Fruit fly (Drosophila melanogaster) whole organism, embryonic: Measurements from ENCODE around the gene Ndae1.

Experiments
- Aef1 ChIP-seq: fragments of 200-800 bp; sonication (Bioruptor generic); IDR thresholded peaks from 3 replicates; pipeline ENCODE4 v1.3.6; 2022; ENCODE audit warnings: missing biosample characterization, missing genetic modification characterization
- Atf3 ChIP-seq: fragments of 200-800 bp; sonication (Bioruptor generic); optimal IDR thresholded peaks from 3 replicates; lab custom pipeline; 2016; ENCODE audit warnings: missing biosample characterization, missing genetic modification characterization
- CG11456 ChIP-seq: fragments of 200-800 bp; sonication (Bioruptor generic); IDR thresholded peaks from 3 replicates; pipeline ENCODE4 v1.3.6; 2022; ENCODE audit warnings: missing biosample characterization, missing genetic modification characterization
- CG11696 ChIP-seq: fragments of 200-800 bp; sonication (Bioruptor generic); IDR thresholded peaks from 2 replicates; pipeline ENCODE4 v1.3.6; 2022; ENCODE audit warnings: missing biosample characterization, missing genetic modification characterization
- CG16813 ChIP-seq: fragments of 200-800 bp; sonication (Bioruptor generic); IDR thresholded peaks from 3 replicates; pipeline ENCODE4 v1.3.6; 2022; ENCODE audit warnings: missing biosample characterization, missing genetic modification characterization; ENCODE audit not compliant: partially characterized antibody
- CG17361 ChIP-seq: fragments of 200-800 bp; sonication (Bioruptor generic); IDR thresholded peaks from 3 replicates; pipeline ENCODE4 v1.3.6; 2022; ENCODE audit warnings: missing biosample characterization, missing genetic modification characterization
- CG2875 ChIP-seq: fragments of 200-800 bp; sonication (Bioruptor generic); optimal IDR thresholded peaks from 2 replicates; lab custom pipeline; 2017; ENCODE audit warnings: missing biosample characterization, mild to moderate bottlenecking, missing genetic modification characterization, missing genetic modification reagents
- CG2889 ChIP-seq: fragments of 200-800 bp; sonication (Bioruptor generic); IDR thresholded peaks from 3 replicates; pipeline ENCODE4 v1.3.6; 2022; ENCODE audit warnings: missing biosample characterization, missing genetic modification characterization
- CG30431 ChIP-seq: fragments of 200-800 bp; sonication (Bioruptor generic); optimal IDR thresholded peaks from 2 replicates; lab custom pipeline; 2017; ENCODE audit warnings: missing biosample characterization, missing genetic modification characterization
- CG33213 ChIP-seq: fragments of 200-800 bp; sonication (Bioruptor generic); optimal IDR thresholded peaks from 3 replicates; lab custom pipeline; 2016; ENCODE audit warnings: missing biosample characterization, missing genetic modification characterization
- CG34376 ChIP-seq: fragments of 200-800 bp; sonication (Bioruptor generic); optimal IDR thresholded peaks from 2 replicates; lab custom pipeline; 2018; ENCODE audit warnings: missing biosample characterization, mild to moderate bottlenecking, missing genetic modification characterization
- CG6175 ChIP-seq: fragments of 200-800 bp; sonication (Bioruptor generic); IDR thresholded peaks from 3 replicates; pipeline ENCODE4 v1.3.6; 2022; ENCODE audit warnings: missing biosample characterization, missing genetic modification characterization
- CG7839 ChIP-seq: fragments of 200-800 bp; sonication (Bioruptor generic); optimal IDR thresholded peaks from 3 replicates; lab custom pipeline; 2018; ENCODE audit warnings: missing biosample characterization, mild to moderate bottlenecking, missing genetic modification characterization, moderate library complexity
- CG8290 ChIP-seq, 3 experiments: fragments of 200-800 bp; sonication (Bioruptor generic); optimal IDR thresholded peaks; 2 replicates each; lab custom pipeline; 2016 to 2019; ENCODE audit warnings: missing biosample characterization in 3 of 3, missing genetic modification characterization in 3 of 3, mild to moderate bottlenecking in 2 of 3, moderate library complexity in 1 of 3
- CG8388 ChIP-seq: fragments of 200-800 bp; sonication (Bioruptor generic); optimal IDR thresholded peaks from 2 replicates; lab custom pipeline; 2019; ENCODE audit warnings: missing biosample characterization, mild to moderate bottlenecking, missing genetic modification characterization, moderate library complexity
- CG9727 ChIP-seq: fragments of 200-800 bp; sonication (Bioruptor generic); optimal IDR thresholded peaks from 3 replicates; lab custom pipeline; 2017; ENCODE audit warnings: missing biosample characterization, mild to moderate bottlenecking, missing genetic modification characterization
- Camta ChIP-seq: fragments of 200-800 bp; sonication (Bioruptor generic); optimal IDR thresholded peaks from 2 replicates; lab custom pipeline; 2016; ENCODE audit warnings: missing biosample characterization, missing genetic modification characterization
- CoRest ChIP-seq: fragments of 200-800 bp; sonication (Bioruptor generic); optimal IDR thresholded peaks from 3 replicates; lab custom pipeline; 2018; ENCODE audit warnings: missing biosample characterization, mild to moderate bottlenecking, missing genetic modification characterization, moderate library complexity
- Dip2 ChIP-seq: fragments of 200-800 bp; sonication (Bioruptor generic); IDR thresholded peaks from 2 replicates; pipeline ENCODE4 v1.3.6; 2022; ENCODE audit warnings: missing biosample characterization, missing genetic modification characterization
- Fer3 ChIP-seq: fragments of 200-800 bp; sonication (Bioruptor generic); optimal IDR thresholded peaks from 2 replicates; lab custom pipeline; 2018; ENCODE audit warnings: missing biosample characterization, mild to moderate bottlenecking, missing genetic modification characterization, moderate library complexity
- H15 ChIP-seq: fragments of 200-800 bp; sonication (Bioruptor generic); IDR thresholded peaks from 3 replicates; pipeline ENCODE4 v1.3.6; 2022; ENCODE audit warnings: missing biosample characterization, missing genetic modification characterization
- HHEX ChIP-seq: fragments of 200-800 bp; sonication (Bioruptor generic); optimal IDR thresholded peaks from 3 replicates; lab custom pipeline; 2017; ENCODE audit warnings: missing biosample characterization, mild to moderate bottlenecking, missing genetic modification characterization, missing genetic modification reagents
- HLH4C ChIP-seq: fragments of 200-800 bp; sonication (Bioruptor generic); IDR thresholded peaks from 3 replicates; pipeline ENCODE4 v1.3.6; 2022; ENCODE audit warnings: missing biosample characterization, missing genetic modification characterization; ENCODE audit not compliant: partially characterized antibody
- Hr51 ChIP-seq, 2 experiments: fragments of 200-800 bp; sonication (Bioruptor generic); optimal IDR thresholded peaks; 2 replicates in 1 of 2; 3 replicates in 1 of 2; lab custom pipeline; 2016 to 2018; ENCODE audit warnings: missing biosample characterization in 2 of 2, missing genetic modification characterization in 2 of 2, mild to moderate bottlenecking in 1 of 2, moderate library complexity in 1 of 2
- Oli ChIP-seq: fragments of 200-800 bp; sonication (Bioruptor generic); optimal IDR thresholded peaks from 2 replicates; lab custom pipeline; 2018; ENCODE audit warnings: missing biosample characterization, mild to moderate bottlenecking, missing genetic modification characterization, moderate library complexity
- Pdp1 ChIP-seq, 2 experiments: fragments of 200-800 bp; sonication (Bioruptor generic); optimal IDR thresholded peaks; 3 replicates each; lab custom pipeline; 2016; ENCODE audit warnings: missing biosample characterization in 2 of 2, missing genetic modification characterization in 2 of 2, mild to moderate bottlenecking in 1 of 2, moderate library complexity in 1 of 2
- Sox100B ChIP-seq: fragments of 200-800 bp; sonication (Bioruptor generic); optimal IDR thresholded peaks from 3 replicates; lab custom pipeline; 2018; ENCODE audit warnings: missing biosample characterization, mild to moderate bottlenecking, missing genetic modification characterization
- Usf ChIP-seq: fragments of 200-800 bp; sonication (Bioruptor generic); optimal IDR thresholded peaks from 2 replicates; lab custom pipeline; 2017; ENCODE audit warnings: missing genotype, missing biosample characterization, missing genetic modification characterization
- ab ChIP-seq: fragments of 200-800 bp; sonication (Bioruptor generic); optimal IDR thresholded peaks from 2 replicates; lab custom pipeline; 2016; ENCODE audit warnings: missing biosample characterization, missing genetic modification characterization
- aop ChIP-seq: fragments of 200-800 bp; sonication (Bioruptor generic); IDR thresholded peaks from 2 replicates; pipeline ENCODE4 v1.3.6; 2022; ENCODE audit warnings: missing biosample characterization, missing genetic modification characterization
- cad ChIP-seq: fragments of >200 bp; optimal IDR thresholded peaks from 2 replicates; lab custom pipeline; 2017; ENCODE audit warnings: missing biosample characterization, missing genetic modification characterization
- dan ChIP-seq: fragments of 200-800 bp; sonication (Bioruptor generic); IDR thresholded peaks from 2 replicates; pipeline ENCODE4 v1.3.6; 2022; ENCODE audit warnings: missing biosample characterization, missing genetic modification characterization
- dati ChIP-seq: fragments of 200-800 bp; sonication (Bioruptor generic); IDR thresholded peaks from 2 replicates; pipeline ENCODE4 v1.3.6; 2022; ENCODE audit warnings: missing biosample characterization, missing genetic modification characterization
- emc ChIP-seq: fragments of 200-800 bp; sonication (Bioruptor generic); optimal IDR thresholded peaks from 2 replicates; lab custom pipeline; 2016; ENCODE audit warnings: missing biosample characterization, missing genetic modification characterization
- fd96Cb ChIP-seq: fragments of 200-800 bp; sonication (Bioruptor generic); optimal IDR thresholded peaks from 2 replicates; lab custom pipeline; 2018; ENCODE audit warnings: missing biosample characterization, mild to moderate bottlenecking, missing genetic modification characterization, moderate library complexity
- gsb ChIP-seq: fragments of 200-800 bp; sonication (Bioruptor generic); IDR thresholded peaks from 2 replicates; pipeline ENCODE4 v1.3.6; 2022; ENCODE audit warnings: missing biosample characterization, missing genetic modification characterization
- ham ChIP-seq: fragments of 200-800 bp; sonication (Bioruptor generic); IDR thresholded peaks from 2 replicates; pipeline ENCODE4 v1.3.6; 2022; ENCODE audit warnings: missing biosample characterization, missing genetic modification characterization
- hbn ChIP-seq: fragments of 200-800 bp; sonication (Bioruptor generic); IDR thresholded peaks from 2 replicates; pipeline ENCODE4 v1.3.6; 2022; ENCODE audit warnings: missing biosample characterization, missing genetic modification characterization; ENCODE audit not compliant: partially characterized antibody
- hkb ChIP-seq, 2 experiments: fragments of 200-800 bp in 1 of 2; fragments of >200 bp in 1 of 2; sonication (Bioruptor generic) in 1 of 2; IDR thresholded peaks in 1 of 2; optimal IDR thresholded peaks in 1 of 2; 2 replicates each; pipeline versions ENCODE4 v1.3.6 to Lab custom; 2017 to 2022; ENCODE audit warnings: missing biosample characterization in 1 of 2, missing genetic modification characterization in 1 of 2
- klu ChIP-seq: fragments of 200-800 bp; sonication (Bioruptor generic); IDR thresholded peaks from 2 replicates; pipeline ENCODE4 v1.3.6; 2022; ENCODE audit warnings: missing biosample characterization, missing genetic modification characterization
- nmo ChIP-seq: fragments of 200-800 bp; sonication (Bioruptor generic); optimal IDR thresholded peaks from 2 replicates; lab custom pipeline; 2018; ENCODE audit warnings: missing biosample characterization, mild to moderate bottlenecking, missing genetic modification characterization, moderate library complexity
- otp ChIP-seq: fragments of 200-800 bp; sonication (Bioruptor generic); IDR thresholded peaks from 3 replicates; pipeline ENCODE4, ENCODE4 v1.3.6; 2022; ENCODE audit warnings: missing biosample characterization, missing genetic modification characterization
- prd ChIP-seq, 3 experiments: fragments of >200 bp in 2 of 3; fragments of 200-800 bp in 1 of 3; sonication (Bioruptor generic) in 1 of 3; optimal IDR thresholded peaks in 2 of 3; IDR thresholded peaks in 1 of 3; 2 replicates in 2 of 3; 3 replicates in 1 of 3; pipeline versions ENCODE4 v1.3.6 to Lab custom; 2017 to 2022; ENCODE audit warnings: missing biosample characterization in 1 of 3, missing genetic modification characterization in 1 of 3
- row ChIP-seq: fragments of 200-800 bp; sonication (Bioruptor generic); IDR thresholded peaks from 3 replicates; pipeline ENCODE4 v1.3.6; 2022; ENCODE audit warnings: missing biosample characterization, missing genetic modification characterization
- slbo ChIP-seq: fragments of 200-800 bp; sonication (Bioruptor generic); IDR thresholded peaks from 2 replicates; pipeline ENCODE4 v1.3.6; 2022; ENCODE audit warnings: missing biosample characterization, missing genetic modification characterization
- slp2 ChIP-seq: fragments of 200-800 bp; sonication (Bioruptor generic); optimal IDR thresholded peaks from 2 replicates; lab custom pipeline; 2016; ENCODE audit warnings: missing biosample characterization, missing genetic modification characterization
- sqz ChIP-seq: fragments of 200-800 bp; sonication (Bioruptor generic); optimal IDR thresholded peaks from 3 replicates; lab custom pipeline; 2018; ENCODE audit warnings: missing biosample characterization, mild to moderate bottlenecking, missing genetic modification characterization
- ssp ChIP-seq: fragments of 200-800 bp; sonication (Bioruptor generic); IDR thresholded peaks from 2 replicates; pipeline ENCODE4 v1.3.6; 2022; ENCODE audit warnings: missing biosample characterization, missing genetic modification characterization
- unpg ChIP-seq: fragments of 200-800 bp; sonication (Bioruptor generic); optimal IDR thresholded peaks from 3 replicates; lab custom pipeline; 2018; ENCODE audit warnings: missing biosample characterization, mild to moderate bottlenecking, missing genetic modification characterization, moderate library complexity

The Ndae1 gene

dm6 chr2L:7179276-7179675 is 69.9 kb downstream of the Ndae1 start:
- TF ChIP-seq hbn (GFP tag; lab: Robert Waterston, UW) (no peak), Camta (GFP tag; lab: Kevin White, UChicago) (no peak), CG17361 (GFP tag; lab: Robert Waterston, UW) (no peak), prd (optimal IDR thresholded peaks at IDR 0.05; lab: Kevin White, UChicago) (no peak), prd (GFP tag; IDR thresholded peaks at IDR 0.05; lab: Robert Waterston, UW) (no peak), CG11456 (GFP tag; lab: Robert Waterston, UW) (no peak), Pdp1 (GFP tag; optimal IDR thresholded peaks at IDR 0.05; lab: Kevin White, UChicago) (peak in 1 of 2 experiments; percentile 8), CG2875 (no peak), CG16813 (GFP tag; lab: Robert Waterston, UW) (no peak), H15 (GFP tag; lab: Robert Waterston, UW) (no peak), ham (GFP tag; lab: Robert Waterston, UW) (no peak), CG33213 (no peak), unpg (no peak), ssp (no peak), aop (no peak), Sox100B (no peak), row (GFP tag; lab: Robert Waterston, UW) (peak; percentile 10; the same call in 1 of the 3 replicates)

dm6 chr2L:7175786-7176185 is 73.4 kb downstream of the Ndae1 start:
- no peak for TF ChIP-seq dan
- no peak for TF ChIP-seq gsb (GFP tag; lab: Robert Waterston, UW)
- TF ChIP-seq nmo (GFP tag; lab: Kevin White, UChicago): peak; percentile 28
- TF ChIP-seq fd96Cb: no peak
- no peak for TF ChIP-seq sqz (GFP tag; lab: Kevin White, UChicago)
- no peak for TF ChIP-seq Fer3 (tag; lab: Kevin White, UChicago)
- TF ChIP-seq Pdp1 (GFP tag; optimal IDR thresholded peaks at IDR 0.05; lab: Kevin White, UChicago): peak in 1 of 2 experiments; percentile 20
- no peak for TF ChIP-seq slp2 (GFP tag; lab: Kevin White, UChicago)
- no peak; the same call in 2 of the 3 replicates for TF ChIP-seq CG11456 (GFP tag; lab: Robert Waterston, UW)
- TF ChIP-seq CoRest (tag; lab: Kevin White, UChicago): no peak
- TF ChIP-seq HHEX (GFP tag; lab: Kevin White, UChicago): no peak
- TF ChIP-seq CG6175 (GFP tag; lab: Robert Waterston, UW): no peak
- TF ChIP-seq Usf (GFP tag; lab: Kevin White, UChicago): no peak
- TF ChIP-seq Hr51 (GFP tag; optimal IDR thresholded peaks at IDR 0.05; lab: Kevin White, UChicago): peak in 1 of 2 experiments; percentile 19
- no peak for TF ChIP-seq Oli (tag; lab: Kevin White, UChicago)
- TF ChIP-seq cad (GFP tag; lab: Kevin White, UChicago): no peak
- no peak for TF ChIP-seq HLH4C (GFP tag; lab: Robert Waterston, UW)
- TF ChIP-seq CG34376 (GFP tag; lab: Kevin White, UChicago): no peak
- no peak for TF ChIP-seq emc
- TF ChIP-seq Dip2 (GFP tag; lab: Robert Waterston, UW): no peak
- TF ChIP-seq CG2889: no peak
- no peak for TF ChIP-seq CG8388 (GFP tag; lab: Kevin White, UChicago)
- TF ChIP-seq Atf3 (GFP tag; lab: Kevin White, UChicago): no peak
- TF ChIP-seq dati (GFP tag; lab: Robert Waterston, UW): no peak
- TF ChIP-seq CG9727 (GFP tag; lab: Kevin White, UChicago): peak; percentile 29
- no peak for TF ChIP-seq hkb (optimal IDR thresholded peaks at IDR 0.05; lab: Kevin White, UChicago)
- TF ChIP-seq hkb (GFP tag; IDR thresholded peaks at IDR 0.05; lab: Robert Waterston, UW): no peak
- peak; percentile 11 for TF ChIP-seq CG30431 (GFP tag; lab: Kevin White, UChicago)
- peak; percentile 28; the same call in 1 of the 2 replicates for TF ChIP-seq slbo (GFP tag; lab: Robert Waterston, UW)
- no peak for TF ChIP-seq otp (GFP tag; lab: Robert Waterston, UW)
- TF ChIP-seq Aef1 (GFP tag; lab: Robert Waterston, UW): peak; percentile 46; the same call in 1 of the 3 replicates
- TF ChIP-seq row (GFP tag; lab: Robert Waterston, UW): 0 out of 3 replicates have a peak, but pooled peaks have one; percentile 10
- TF ChIP-seq ab (GFP tag; lab: Kevin White, UChicago): no peak
- TF ChIP-seq klu (GFP tag; lab: Robert Waterston, UW): 0 out of 2 replicates have a peak, but pooled peaks have one; percentile 26
- TF ChIP-seq CG11696: no peak
- peak; percentile 15 for TF ChIP-seq CG7839
- no peak for TF ChIP-seq CG8290 (GFP tag; optimal IDR thresholded peaks at IDR 0.05; lab: Kevin White, UChicago)
- peak in 1 of 2 experiments; percentile 26 for TF ChIP-seq CG8290 (tag; optimal IDR thresholded peaks at IDR 0.05; lab: Kevin White, UChicago)
